Fruit fly (Drosophila melanogaster): Measurements from ENCODE around the gene CG43133.

CG43133 gene

DNA sequence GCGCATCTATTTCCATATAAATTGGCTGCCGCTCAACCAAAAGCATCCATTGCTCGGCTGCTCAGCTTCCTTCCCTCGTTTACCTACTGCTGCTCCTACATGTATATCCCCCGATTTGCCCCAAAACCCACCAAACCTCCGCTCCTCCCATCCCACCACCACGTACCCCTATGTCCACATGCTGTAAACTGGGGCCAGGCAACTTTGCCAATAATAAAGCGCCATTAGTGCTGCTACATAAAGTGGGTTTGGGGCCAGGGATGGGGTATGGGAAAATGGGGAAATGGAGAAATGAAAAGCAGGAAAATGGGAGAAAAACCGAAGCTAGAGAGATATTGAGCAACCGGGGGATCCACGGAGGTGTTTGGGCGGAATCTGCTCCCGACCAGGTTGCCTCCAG is 19.3 kb upstream of the CG43133 start:
- TF ChIP-seq CG33017 (tag; optimal IDR thresholded peaks at IDR 0.05) (no peak), tj (GFP tag; optimal IDR thresholded peaks at IDR 0.05) (no peak), CG14711 (tag; optimal IDR thresholded peaks at IDR 0.05) (no peak), toe (GFP tag; optimal IDR thresholded peaks at IDR 0.05) (no peak), pad (GFP tag; optimal IDR thresholded peaks at IDR 0.05) (no peak), bab1 (GFP tag; optimal IDR thresholded peaks at IDR 0.05) (no peak), CG11617 (GFP tag; optimal IDR thresholded peaks at IDR 0.05) (no peak), CG12768 (GFP tag; optimal IDR thresholded peaks at IDR 0.05) (no peak), CG5204 (GFP tag; optimal IDR thresholded peaks at IDR 0.05) (no peak), Mnt (GFP tag; optimal IDR thresholded peaks at IDR 0.05) (no peak), Clk (GFP tag; optimal IDR thresholded peaks at IDR 0.05) (no peak), cnc (optimal IDR thresholded peaks at IDR 0.05) (no peak), Hr96 (GFP tag; optimal IDR thresholded peaks at IDR 0.05) (no peak)

DNA sequence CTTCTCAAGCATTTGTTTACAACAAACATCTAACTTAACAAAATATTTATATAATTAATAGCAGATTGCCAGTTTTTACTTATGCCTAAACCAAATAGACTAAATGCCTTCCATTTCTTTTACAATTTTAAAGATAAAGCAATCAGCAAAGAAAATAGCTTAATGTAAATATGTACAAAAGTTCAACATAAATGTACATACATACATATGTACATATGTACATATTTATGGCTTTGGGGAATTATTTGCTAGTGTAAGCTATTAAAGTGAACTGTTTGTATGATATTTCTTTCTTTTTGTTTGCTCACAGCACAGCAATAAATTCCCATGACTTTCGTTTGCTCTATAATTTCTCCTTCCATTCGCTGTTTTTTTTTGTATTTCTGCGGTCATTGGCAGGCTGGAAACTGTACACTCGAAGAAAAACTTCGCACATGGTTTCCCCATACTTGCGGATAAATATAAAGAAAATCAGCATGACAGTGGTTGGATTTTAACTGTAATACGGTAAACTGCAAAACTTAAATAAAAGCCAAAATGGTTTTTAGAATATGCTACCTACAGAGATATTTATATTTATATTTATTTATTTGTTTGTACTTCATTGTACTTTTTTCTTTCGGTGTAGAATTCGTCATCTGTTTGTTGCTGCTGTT is 11.1 kb upstream of the CG43133 start:
- TF ChIP-seq Hr96 (GFP tag; optimal IDR thresholded peaks at IDR 0.05) (no peak), toe (GFP tag; optimal IDR thresholded peaks at IDR 0.05) (no peak), CG14711 (tag; optimal IDR thresholded peaks at IDR 0.05) (no peak), bab1 (GFP tag; optimal IDR thresholded peaks at IDR 0.05) (no peak), CG12768 (GFP tag; optimal IDR thresholded peaks at IDR 0.05) (no peak), CG5204 (GFP tag; optimal IDR thresholded peaks at IDR 0.05) (no peak), CG33017 (tag; optimal IDR thresholded peaks at IDR 0.05) (no peak), CG7101 (tag; optimal IDR thresholded peaks at IDR 0.05) (no peak), tj (GFP tag; optimal IDR thresholded peaks at IDR 0.05) (no peak), ovo (GFP tag; optimal IDR thresholded peaks at IDR 0.05) (no peak), pad (GFP tag; optimal IDR thresholded peaks at IDR 0.05) (no peak), CG7045 (GFP tag; optimal IDR thresholded peaks at IDR 0.05) (no peak), Clk (GFP tag; optimal IDR thresholded peaks at IDR 0.05) (no peak), CG11617 (GFP tag; optimal IDR thresholded peaks at IDR 0.05) (no peak), cic (GFP tag; optimal IDR thresholded peaks at IDR 0.05) (no peak), CG1620 (GFP tag; optimal IDR thresholded peaks at IDR 0.05) (no peak), Mnt (GFP tag; optimal IDR thresholded peaks at IDR 0.05) (no peak), Crg-1 (GFP tag; optimal IDR thresholded peaks at IDR 0.05) (no peak)

DNA sequence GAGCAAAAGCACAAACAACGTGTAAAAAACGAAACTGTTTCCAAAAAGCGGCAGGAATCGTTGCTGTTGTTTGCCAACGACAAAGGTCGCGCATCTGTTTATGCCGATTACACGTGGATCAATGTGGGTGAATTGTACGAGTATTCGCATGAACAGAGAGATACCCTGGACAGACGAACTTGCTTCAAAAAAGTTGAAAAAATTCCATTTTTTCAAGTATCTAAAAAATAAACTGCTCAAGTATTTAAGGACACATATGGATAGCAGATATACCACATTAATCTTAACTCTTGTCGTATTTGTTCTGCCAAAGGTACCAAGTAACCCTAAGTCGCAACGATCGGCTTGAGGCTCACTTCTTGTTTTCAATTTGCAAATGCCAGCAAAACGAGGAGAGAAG is 10.0 kb upstream of the CG43133 start:
- TF ChIP-seq cnc (optimal IDR thresholded peaks at IDR 0.05) (no peak), CG11617 (GFP tag; optimal IDR thresholded peaks at IDR 0.05) (no peak), Hr96 (GFP tag; optimal IDR thresholded peaks at IDR 0.05) (no peak), ovo (GFP tag; optimal IDR thresholded peaks at IDR 0.05) (no peak), Clk (GFP tag; optimal IDR thresholded peaks at IDR 0.05) (no peak)

DNA sequence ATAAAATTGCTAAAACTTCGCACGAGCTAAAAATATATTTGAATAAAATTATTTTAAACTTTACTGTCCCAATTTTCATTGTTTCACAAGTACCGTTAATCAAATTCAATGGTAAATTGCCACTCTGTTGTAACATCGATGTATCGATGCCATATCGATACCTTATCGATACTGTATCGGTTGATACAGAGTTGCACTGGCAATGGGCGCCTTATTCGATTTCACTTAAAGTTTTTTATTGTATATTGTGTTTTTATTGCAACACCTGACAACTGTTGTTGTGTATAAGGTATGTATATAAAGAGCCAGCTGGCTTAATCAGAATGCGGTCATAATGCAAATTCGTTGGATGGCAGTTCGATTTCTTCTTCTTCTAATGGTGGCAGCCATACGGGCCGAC is 8.3 kb upstream of the CG43133 start, which contains the start of gene CG43229:
TSS of gene CG43229 (plus strand) at position 246 of the 400 bp plus-strand sequence.
- TF ChIP-seq bab1 (GFP tag; optimal IDR thresholded peaks at IDR 0.05) (no peak), CG5204 (GFP tag; optimal IDR thresholded peaks at IDR 0.05) (no peak), CG7045 (GFP tag; optimal IDR thresholded peaks at IDR 0.05) (no peak), Crg-1 (GFP tag; optimal IDR thresholded peaks at IDR 0.05) (no peak), Mnt (GFP tag; optimal IDR thresholded peaks at IDR 0.05) (no peak), ovo (GFP tag; optimal IDR thresholded peaks at IDR 0.05) (peak; percentile 3), Clk (GFP tag; optimal IDR thresholded peaks at IDR 0.05) (no peak)

DNA sequence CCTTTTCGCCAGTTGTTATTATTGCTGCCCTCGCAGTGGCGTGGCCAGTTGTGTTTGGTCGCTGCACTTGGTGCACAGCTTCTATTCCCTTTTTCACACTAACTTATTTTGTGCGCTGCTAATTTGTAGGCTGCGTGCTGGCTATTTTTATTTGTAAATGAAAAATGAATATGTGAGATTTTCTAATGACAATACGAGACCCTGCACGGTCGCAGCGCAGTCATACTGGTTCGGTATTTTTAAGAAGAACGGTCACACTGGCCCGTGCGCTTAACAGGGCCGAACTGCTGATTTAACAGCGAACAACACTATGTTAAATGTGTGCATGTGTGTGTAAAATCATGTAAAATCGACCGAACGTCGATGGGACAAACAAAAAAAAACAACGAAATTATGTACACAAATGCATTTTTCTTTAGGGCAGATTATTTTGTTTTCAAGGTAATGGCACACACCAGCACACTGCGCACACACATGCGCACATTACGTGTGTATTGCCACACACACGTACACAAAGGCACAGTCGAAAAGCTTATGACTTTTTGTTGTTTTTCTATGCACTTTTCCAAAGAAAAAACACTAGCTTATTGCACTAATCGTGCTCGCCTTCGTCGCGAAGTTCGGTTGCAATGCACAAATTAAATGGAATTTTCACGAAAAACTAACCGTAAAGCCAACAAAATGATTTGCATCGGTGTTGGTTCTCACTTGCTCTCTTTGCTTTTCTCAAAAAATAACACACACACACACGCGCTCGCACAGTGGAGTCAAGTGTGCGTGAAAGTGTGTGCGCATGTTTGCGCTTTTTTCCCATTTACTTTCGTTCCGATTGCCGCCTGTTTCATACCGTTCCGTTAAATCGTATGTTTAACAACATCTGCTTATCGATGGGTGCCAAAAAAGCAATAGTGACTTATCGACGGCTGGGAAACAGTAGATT is 7.2 kb upstream of the CG43133 start, which contains the start of gene ari-1:
TSS of gene ari-1 (minus strand) at position 875 of the 940 bp plus-strand sequence.
- TF ChIP-seq kay (GFP tag; ENCODE audit: borderline replicate concordance) (peak; percentile 50), ovo (GFP tag; optimal IDR thresholded peaks at IDR 0.05) (peak; percentile 26), Hr96 (GFP tag; optimal IDR thresholded peaks at IDR 0.05) (no peak), CG5204 (GFP tag; optimal IDR thresholded peaks at IDR 0.05) (no peak), bab1 (GFP tag; optimal IDR thresholded peaks at IDR 0.05) (peak; percentile 33), tj (GFP tag; optimal IDR thresholded peaks at IDR 0.05) (peak; percentile 87), CG7101 (tag; optimal IDR thresholded peaks at IDR 0.05) (no peak), pad (GFP tag; optimal IDR thresholded peaks at IDR 0.05) (peak; percentile 3), cic (GFP tag; optimal IDR thresholded peaks at IDR 0.05) (no peak), Mnt (GFP tag; optimal IDR thresholded peaks at IDR 0.05) (peak; percentile 11), CG11617 (GFP tag; optimal IDR thresholded peaks at IDR 0.05) (peak; percentile 28)

DNA sequence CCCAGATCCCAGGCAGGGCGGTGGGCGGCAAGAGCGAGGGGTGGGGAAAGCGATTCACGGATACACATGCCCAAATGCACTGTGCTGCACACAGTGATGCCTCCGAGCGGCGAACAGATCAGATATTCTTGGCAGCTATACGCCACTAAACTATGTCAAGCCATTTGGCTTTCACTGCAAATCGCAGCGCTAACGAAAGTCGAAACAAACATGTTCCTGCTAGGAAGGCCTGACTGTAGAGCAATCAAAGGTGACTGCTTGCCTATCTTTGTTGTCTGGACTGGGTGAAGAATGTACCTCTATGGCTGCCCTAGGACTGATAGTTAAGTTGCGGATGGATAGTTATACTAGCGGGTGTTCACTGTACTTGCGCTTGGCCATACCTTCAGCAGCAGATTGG is 6.1 kb upstream of the CG43133 start:
- TF ChIP-seq Crg-1 (GFP tag; optimal IDR thresholded peaks at IDR 0.05) = no peak
- TF ChIP-seq Clk (GFP tag; optimal IDR thresholded peaks at IDR 0.05) = no peak
- no peak for TF ChIP-seq kay (GFP tag; ENCODE audit: borderline replicate concordance)
- TF ChIP-seq CG1620 (GFP tag; optimal IDR thresholded peaks at IDR 0.05) = no peak
- TF ChIP-seq Hr96 (GFP tag; optimal IDR thresholded peaks at IDR 0.05) = no peak
- no peak for TF ChIP-seq cic (GFP tag; optimal IDR thresholded peaks at IDR 0.05)
- no peak for TF ChIP-seq pad (GFP tag; optimal IDR thresholded peaks at IDR 0.05)
- no peak for TF ChIP-seq toe (GFP tag; optimal IDR thresholded peaks at IDR 0.05)
- TF ChIP-seq CG7045 (GFP tag; optimal IDR thresholded peaks at IDR 0.05) = no peak
- TF ChIP-seq CG14711 (tag; optimal IDR thresholded peaks at IDR 0.05) = no peak
- TF ChIP-seq cnc (optimal IDR thresholded peaks at IDR 0.05) = no peak
- no peak for TF ChIP-seq tj (GFP tag; optimal IDR thresholded peaks at IDR 0.05)
- no peak for TF ChIP-seq Mnt (GFP tag; optimal IDR thresholded peaks at IDR 0.05)
- no peak for TF ChIP-seq bab1 (GFP tag; optimal IDR thresholded peaks at IDR 0.05)

All from whole organism, adult.